Worm (Caenorhabditis elegans) whole organism, mixed stage, embryonic: Measurements from ENCODE around the gene coa-7.

Experiments
- M03D4.4 ChIP-seq: sonication (generic microtip); optimal IDR thresholded peaks from 2 replicates; lab custom pipeline; 2017; ENCODE audit warnings: mild to moderate bottlenecking, missing genetic modification characterization, missing compliant biosample characterization
- bed-3 ChIP-seq: fragments of 200-800 bp; sonication (Bioruptor generic); optimal IDR thresholded peaks from 3 replicates; lab custom pipeline; 2018; ENCODE audit warnings: mild to moderate bottlenecking, missing genetic modification characterization, moderate library complexity, missing compliant biosample characterization
- blmp-1 ChIP-seq: fragments of 150-350 bp; optimal IDR thresholded peaks from 2 replicates; lab custom pipeline; 2014; ENCODE audit warnings: missing biosample characterization, missing genetic modification characterization
- ceh-39 ChIP-seq: fragments of 150-350 bp; optimal IDR thresholded peaks from 2 replicates; lab custom pipeline; 2014; ENCODE audit warnings: missing biosample characterization, missing genetic modification characterization
- ceh-43 ChIP-seq: fragments of 200-800 bp; sonication (Bioruptor generic); optimal IDR thresholded peaks from 2 replicates; lab custom pipeline; 2018; ENCODE audit warnings: mild to moderate bottlenecking, missing genetic modification characterization, moderate library complexity, missing compliant biosample characterization
- ceh-83 ChIP-seq: fragments of 200-800 bp; sonication (Bioruptor generic); optimal IDR thresholded peaks from 2 replicates; lab custom pipeline; 2018; ENCODE audit warnings: mild to moderate bottlenecking, missing genetic modification characterization, missing compliant biosample characterization
- ces-1 ChIP-seq: fragments of 150-350 bp; optimal IDR thresholded peaks from 2 replicates; lab custom pipeline; 2014; ENCODE audit warnings: missing biosample characterization, missing genetic modification reagents, missing genetic modification characterization
- cnd-1 ChIP-seq: fragments of 200-800 bp; sonication (Bioruptor generic); optimal IDR thresholded peaks from 2 replicates; lab custom pipeline; 2018; ENCODE audit warnings: mild to moderate bottlenecking, missing genetic modification characterization, missing compliant biosample characterization
- drap-1 ChIP-seq: fragments of 200-800 bp; sonication (Bioruptor generic); optimal IDR thresholded peaks from 3 replicates; lab custom pipeline; 2018; ENCODE audit warnings: mild to moderate bottlenecking, missing genetic modification characterization, missing compliant biosample characterization
- elt-1 ChIP-seq: sonication (generic microtip); optimal IDR thresholded peaks from 2 replicates; lab custom pipeline; 2017; ENCODE audit warnings: missing genetic modification characterization, mild to moderate bottlenecking, missing compliant biosample characterization, antibody characterized with exemption, moderate library complexity, borderline replicate concordance; ENCODE audit not compliant: insufficient read depth
- elt-3 ChIP-seq: fragments of 150-350 bp; optimal IDR thresholded peaks from 2 replicates; lab custom pipeline; 2014; ENCODE audit warnings: missing biosample characterization, missing genetic modification characterization
- flh-1 ChIP-seq: fragments of 200-800 bp; sonication (Bioruptor generic); optimal IDR thresholded peaks from 2 replicates; lab custom pipeline; 2018; ENCODE audit warnings: mild to moderate bottlenecking, missing genetic modification characterization, moderate library complexity, missing compliant biosample characterization
- ham-2 ChIP-seq: fragments of 200-800 bp; sonication (Bioruptor generic); optimal IDR thresholded peaks from 2 replicates; lab custom pipeline; 2018; ENCODE audit warnings: mild to moderate bottlenecking, missing genetic modification characterization, missing compliant biosample characterization
- hlh-1 ChIP-seq: fragments of 150-350 bp; optimal IDR thresholded peaks from 2 replicates; lab custom pipeline; 2014; ENCODE audit warnings: missing biosample characterization, missing genetic modification reagents, missing genetic modification characterization
- lin-13 ChIP-seq: fragments of 150-350 bp; optimal IDR thresholded peaks from 2 replicates; lab custom pipeline; 2014; ENCODE audit warnings: missing biosample characterization, missing genetic modification characterization
- mab-5 ChIP-seq: fragments of 150-350 bp; optimal IDR thresholded peaks from 2 replicates; lab custom pipeline; 2014; ENCODE audit warnings: missing biosample characterization, missing genetic modification characterization
- mep-1 ChIP-seq: fragments of 150-350 bp; optimal IDR thresholded peaks from 2 replicates; lab custom pipeline; 2017; ENCODE audit warnings: missing biosample characterization, missing genetic modification reagents, missing genetic modification characterization, inconsistent platforms
- mls-2 ChIP-seq: sonication (generic microtip); optimal IDR thresholded peaks from 2 replicates; lab custom pipeline; 2016; ENCODE audit warnings: mild to moderate bottlenecking, missing genetic modification characterization, moderate library complexity, missing compliant biosample characterization
- nhr-12 ChIP-seq: fragments of 150-350 bp; optimal IDR thresholded peaks from 2 replicates; lab custom pipeline; 2014; ENCODE audit warnings: missing biosample characterization, missing genetic modification characterization
- nhr-2 ChIP-seq: fragments of 150-350 bp; optimal IDR thresholded peaks from 2 replicates; lab custom pipeline; 2014; ENCODE audit warnings: missing biosample characterization, missing genetic modification characterization
- nhr-237 ChIP-seq: fragments of 150-350 bp; optimal IDR thresholded peaks from 2 replicates; lab custom pipeline; 2014; ENCODE audit warnings: missing biosample characterization, missing genetic modification characterization
- nhr-28 ChIP-seq: fragments of 150-350 bp; optimal IDR thresholded peaks from 2 replicates; lab custom pipeline; 2014; ENCODE audit warnings: missing biosample characterization, missing genetic modification characterization
- pha-4 ChIP-seq: fragments of 150-350 bp; optimal IDR thresholded peaks from 2 replicates; lab custom pipeline; 2018; ENCODE audit warnings: missing biosample characterization, missing genetic modification reagents, missing genetic modification characterization
- sem-2 ChIP-seq: fragments of 200-800 bp; sonication (Bioruptor generic); optimal IDR thresholded peaks from 2 replicates; lab custom pipeline; 2018; ENCODE audit warnings: mild to moderate bottlenecking, missing genetic modification characterization, missing compliant biosample characterization
- snpc-4 ChIP-seq: fragments of 150-350 bp; optimal IDR thresholded peaks from 2 replicates; lab custom pipeline; 2014; ENCODE audit warnings: missing biosample characterization, missing genetic modification characterization
- sptf-1 ChIP-seq: sonication (generic microtip); optimal IDR thresholded peaks from 2 replicates; lab custom pipeline; 2017; ENCODE audit warnings: mild to moderate bottlenecking, missing genetic modification characterization, moderate library complexity, missing compliant biosample characterization
- tbx-8 ChIP-seq: fragments of 200-800 bp; sonication (Bioruptor generic); optimal IDR thresholded peaks from 2 replicates; lab custom pipeline; 2018; ENCODE audit warnings: mild to moderate bottlenecking, missing genetic modification characterization, moderate library complexity, missing compliant biosample characterization
- unc-120 ChIP-seq: sonication (generic microtip); optimal IDR thresholded peaks from 2 replicates; lab custom pipeline; 2017; ENCODE audit warnings: missing genetic modification characterization, missing compliant biosample characterization; ENCODE audit not compliant: poor library complexity, severe bottlenecking
- unc-39 ChIP-seq: fragments of 150-350 bp; optimal IDR thresholded peaks from 2 replicates; lab custom pipeline; 2014; ENCODE audit warnings: missing biosample characterization, missing genetic modification characterization
- unc-62 ChIP-seq: fragments of 150-350 bp; optimal IDR thresholded peaks from 2 replicates; lab custom pipeline; 2014; ENCODE audit warnings: missing biosample characterization, missing genetic modification reagents, missing genetic modification characterization
- zip-8 ChIP-seq: fragments of 150-350 bp; optimal IDR thresholded peaks from 2 replicates; lab custom pipeline; 2014; ENCODE audit warnings: missing biosample characterization, missing genetic modification characterization
- ztf-11 ChIP-seq: fragments of 150-350 bp; optimal IDR thresholded peaks from 2 replicates; lab custom pipeline; 2014; ENCODE audit warnings: missing biosample characterization, missing genetic modification characterization

Gene coa-7

DNA sequence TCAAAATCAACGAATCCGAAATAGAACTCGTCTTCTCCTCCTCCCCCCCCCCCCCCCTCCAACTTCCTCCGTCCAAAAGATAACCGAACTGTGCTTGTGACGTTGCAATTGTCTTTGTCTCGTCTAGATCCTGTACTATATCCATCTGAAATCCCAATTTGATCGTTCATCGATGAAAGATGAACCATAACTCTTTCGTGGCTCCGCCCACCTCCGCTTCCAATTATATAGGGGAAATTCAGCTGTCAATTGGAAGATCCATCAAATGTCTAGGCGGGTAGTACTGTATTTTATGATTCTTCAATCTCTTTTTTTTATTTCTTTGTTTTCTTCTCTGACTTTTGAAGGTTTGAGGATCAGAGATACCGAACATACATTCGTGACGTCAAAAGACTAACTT, 5.6 kb downstream of the coa-7 start:
- TF ChIP-seq pha-4 (no peak), ces-1 (GFP tag; lab: Kevin White, UChicago) (no peak), snpc-4 (no peak), elt-3 (tag; lab: Kevin White, UChicago) (no peak), sptf-1 (tag; lab: Kevin White, UChicago) (no peak), drap-1 (no peak)
- TF ChIP-seq, all 35 proteins: peak for 0

DNA sequence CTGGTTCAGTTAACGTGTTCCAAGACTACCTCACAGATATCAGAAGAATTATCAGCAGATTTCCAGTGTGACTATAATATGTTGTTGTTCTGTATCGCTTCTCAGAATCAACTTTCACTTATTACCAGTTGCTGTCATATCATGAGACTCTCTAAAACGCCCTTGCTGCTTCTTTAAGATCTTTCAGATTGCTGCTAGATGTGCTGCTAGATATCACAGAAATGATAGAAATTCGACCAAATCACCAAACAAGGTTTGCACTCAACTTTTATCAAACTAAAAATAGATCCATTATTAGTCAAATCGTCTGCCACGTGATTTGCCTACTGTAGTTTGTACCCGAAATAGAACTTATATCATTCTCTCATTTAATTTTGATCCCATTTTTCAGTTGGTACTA, 6.4 kb downstream of the coa-7 start:
- TF ChIP-seq lin-13 (tag; lab: Kevin White, UChicago) (no peak), nhr-237 (tag; lab: Kevin White, UChicago) (no peak), tbx-8 (GFP tag; lab: Kevin White, UChicago) (no peak), ztf-11 (no peak), nhr-12 (tag; lab: Kevin White, UChicago) (no peak), nhr-28 (tag; lab: Kevin White, UChicago) (no peak), cnd-1 (tag; lab: Kevin White, UChicago) (no peak), flh-1 (GFP tag; lab: Kevin White, UChicago) (no peak), mab-5 (tag; lab: Kevin White, UChicago) (no peak), unc-120 (tag; lab: Kevin White, UChicago) (no peak), unc-62 (GFP tag; lab: Kevin White, UChicago) (no peak), ceh-39 (tag; lab: Kevin White, UChicago) (no peak), zip-8 (tag; lab: Kevin White, UChicago) (no peak), unc-39 (tag; lab: Kevin White, UChicago) (no peak), elt-3 (tag; lab: Kevin White, UChicago) (no peak), ces-1 (GFP tag; lab: Kevin White, UChicago) (no peak), ceh-43 (GFP tag; lab: Kevin White, UChicago) (no peak), sem-2 (GFP tag; lab: Kevin White, UChicago) (no peak), nhr-2 (tag; lab: Kevin White, UChicago) (no peak), mls-2 (tag; lab: Kevin White, UChicago) (no peak)

ce11 chrII:11642736-11643135, 8.2 kb downstream of the coa-7 start:
- TF ChIP-seq drap-1, result no peak
- no peak for TF ChIP-seq nhr-2 (tag; lab: Kevin White, UChicago)
- TF ChIP-seq nhr-237 (tag; lab: Kevin White, UChicago), result no peak
- TF ChIP-seq blmp-1 (tag; lab: Kevin White, UChicago), result no peak
- no peak for TF ChIP-seq bed-3 (GFP tag; lab: Kevin White, UChicago)
- no peak for TF ChIP-seq M03D4.4 (tag; lab: Kevin White, UChicago)
- no peak for TF ChIP-seq nhr-12 (tag; lab: Kevin White, UChicago)
- TF ChIP-seq ceh-83 (GFP tag; lab: Kevin White, UChicago), result no peak
- TF ChIP-seq ham-2 (GFP tag; lab: Kevin White, UChicago), result no peak
- TF ChIP-seq tbx-8 (GFP tag; lab: Kevin White, UChicago), result no peak
- no peak for TF ChIP-seq hlh-1 (tag; lab: Kevin White, UChicago)
- no peak for TF ChIP-seq snpc-4
- TF ChIP-seq mab-5 (tag; lab: Kevin White, UChicago), result no peak
- no peak for TF ChIP-seq sem-2 (GFP tag; lab: Kevin White, UChicago)
- no peak for TF ChIP-seq flh-1 (GFP tag; lab: Kevin White, UChicago)
- TF ChIP-seq unc-120 (tag; lab: Kevin White, UChicago), result no peak

ce11 chrII:11642025-11642424, 8.9 kb downstream of the coa-7 start:
- TF ChIP-seq M03D4.4 (tag; lab: Kevin White, UChicago), result no peak
- TF ChIP-seq unc-62 (GFP tag; lab: Kevin White, UChicago), result no peak
- TF ChIP-seq nhr-28 (tag; lab: Kevin White, UChicago), result no peak
- no peak for TF ChIP-seq mls-2 (tag; lab: Kevin White, UChicago)
- TF ChIP-seq ham-2 (GFP tag; lab: Kevin White, UChicago), result peak; percentile 16
- no peak for TF ChIP-seq mab-5 (tag; lab: Kevin White, UChicago)

ce11 chrII:11637817-11638216, 13.1 kb downstream of the coa-7 start:
- no peak for TF ChIP-seq nhr-237 (tag; lab: Kevin White, UChicago)
- TF ChIP-seq nhr-2 (tag; lab: Kevin White, UChicago), result no peak
- TF ChIP-seq ces-1 (GFP tag; lab: Kevin White, UChicago), result no peak
- TF ChIP-seq drap-1, result no peak
- no peak for TF ChIP-seq blmp-1 (tag; lab: Kevin White, UChicago)
- no peak for TF ChIP-seq tbx-8 (GFP tag; lab: Kevin White, UChicago)
- TF ChIP-seq nhr-28 (tag; lab: Kevin White, UChicago), result no peak
- no peak for TF ChIP-seq ztf-11
- no peak for TF ChIP-seq mab-5 (tag; lab: Kevin White, UChicago)
- no peak for TF ChIP-seq mep-1 (tag; lab: Kevin White, UChicago)
- TF ChIP-seq elt-3 (tag; lab: Kevin White, UChicago), result no peak
- no peak for TF ChIP-seq elt-1
- TF ChIP-seq bed-3 (GFP tag; lab: Kevin White, UChicago), result no peak
- no peak for TF ChIP-seq hlh-1 (tag; lab: Kevin White, UChicago)
